Fruit fly (Drosophila melanogaster): ENCODE measurements around the gene MED28.

The MED28 gene

DNA sequence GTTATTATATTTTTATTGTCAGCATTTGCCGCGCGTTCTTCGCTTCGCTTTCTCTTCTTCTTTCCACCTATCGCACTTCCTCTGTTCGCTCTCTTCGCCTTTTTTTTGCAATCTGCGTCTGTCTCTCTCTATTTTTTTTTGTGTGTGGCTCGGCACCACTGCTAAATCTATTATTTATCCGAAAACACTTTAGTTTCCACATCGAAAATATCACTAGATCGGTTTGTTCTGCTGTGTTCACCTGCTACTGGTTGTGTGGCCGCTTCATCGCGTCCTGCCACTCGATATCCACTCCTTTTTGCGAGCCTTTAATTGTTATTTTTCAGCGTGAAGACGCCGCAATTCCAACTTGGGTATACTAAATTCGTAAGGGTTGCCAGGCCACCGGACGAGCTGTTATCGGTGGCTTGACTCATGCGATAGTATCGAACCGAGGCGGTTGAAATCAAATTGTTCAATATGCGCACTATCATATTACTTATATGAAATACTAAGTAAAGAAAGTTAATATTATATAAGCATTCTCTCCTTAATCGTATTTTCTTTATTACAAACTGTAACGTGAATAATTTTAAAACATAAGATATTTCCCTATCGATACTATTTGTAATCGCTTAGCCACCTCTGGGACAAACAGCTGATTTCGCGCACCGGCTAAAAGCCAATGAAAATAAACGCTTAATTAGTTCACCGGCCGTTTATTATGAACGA, 5.8 kb downstream of the MED28 start, which contains the start of the genes XNP, CG42488 and CG5116:
Gene XNP, minus strand, starts transcription at position 372 of the 711 bp plus-strand sequence.
Gene CG42488, plus strand, starts transcription at position 636 of the 711 bp plus-strand sequence.
Gene CG5116, plus strand, starts transcription at position 636 of the 711 bp plus-strand sequence.
- TF ChIP-seq toe (GFP tag; optimal IDR thresholded peaks at IDR 0.05) (no peak), Hr96 (GFP tag; optimal IDR thresholded peaks at IDR 0.05) (no peak), CG14711 (tag; optimal IDR thresholded peaks at IDR 0.05) (peak; percentile 99), cnc (optimal IDR thresholded peaks at IDR 0.05) (no peak), CG11617 (GFP tag; optimal IDR thresholded peaks at IDR 0.05) (peak; percentile 82), CG7101 (tag; optimal IDR thresholded peaks at IDR 0.05) (peak; percentile 67), Crg-1 (GFP tag; optimal IDR thresholded peaks at IDR 0.05) (peak; percentile 65), bab1 (GFP tag; optimal IDR thresholded peaks at IDR 0.05) (peak; percentile 81), ovo (GFP tag; optimal IDR thresholded peaks at IDR 0.05) (peak; percentile 70), tj (GFP tag; optimal IDR thresholded peaks at IDR 0.05) (peak; percentile 77), Mnt (GFP tag; optimal IDR thresholded peaks at IDR 0.05) (peak; percentile 81), kay (GFP tag; ENCODE audit: borderline replicate concordance) (no peak), Clk (GFP tag; optimal IDR thresholded peaks at IDR 0.05) (peak; percentile 33), CG7045 (GFP tag; optimal IDR thresholded peaks at IDR 0.05) (peak; percentile 42), CG12768 (GFP tag; optimal IDR thresholded peaks at IDR 0.05) (peak; percentile 51), pad (GFP tag; optimal IDR thresholded peaks at IDR 0.05) (peak; percentile 61), CG1620 (GFP tag; optimal IDR thresholded peaks at IDR 0.05) (peak; percentile 78), CG5204 (GFP tag; optimal IDR thresholded peaks at IDR 0.05) (no peak), cic (GFP tag; optimal IDR thresholded peaks at IDR 0.05) (peak; percentile 24), CG33017 (tag; optimal IDR thresholded peaks at IDR 0.05) (peak; percentile 15)

dm6 chr3R:25489116-25489515, 12.3 kb downstream of the MED28 start:
- TF ChIP-seq CG12768 (GFP tag; optimal IDR thresholded peaks at IDR 0.05) (peak; percentile 41), CG11617 (GFP tag; optimal IDR thresholded peaks at IDR 0.05) (no peak), CG1620 (GFP tag; optimal IDR thresholded peaks at IDR 0.05) (no peak), CG7101 (tag; optimal IDR thresholded peaks at IDR 0.05) (peak; percentile 49), Clk (GFP tag; optimal IDR thresholded peaks at IDR 0.05) (no peak), CG33017 (tag; optimal IDR thresholded peaks at IDR 0.05) (peak; percentile 67), bab1 (GFP tag; optimal IDR thresholded peaks at IDR 0.05) (peak; percentile 51), CG7045 (GFP tag; optimal IDR thresholded peaks at IDR 0.05) (peak; percentile 51), CG14711 (tag; optimal IDR thresholded peaks at IDR 0.05) (peak; percentile 59), cic (GFP tag; optimal IDR thresholded peaks at IDR 0.05) (peak; percentile 62), cnc (optimal IDR thresholded peaks at IDR 0.05) (no peak), Mnt (GFP tag; optimal IDR thresholded peaks at IDR 0.05) (peak; percentile 23), toe (GFP tag; optimal IDR thresholded peaks at IDR 0.05) (no peak), CG5204 (GFP tag; optimal IDR thresholded peaks at IDR 0.05) (no peak), Crg-1 (GFP tag; optimal IDR thresholded peaks at IDR 0.05) (no peak)

- TF ChIP-seq kay (GFP tag; ENCODE audit: borderline replicate concordance), result no peak
- TF ChIP-seq Hr96 (GFP tag; optimal IDR thresholded peaks at IDR 0.05), result no peak
- TF ChIP-seq tj (GFP tag; optimal IDR thresholded peaks at IDR 0.05), result no peak
- TF ChIP-seq Clk (GFP tag; optimal IDR thresholded peaks at IDR 0.05), result no peak
- no peak for TF ChIP-seq cic (GFP tag; optimal IDR thresholded peaks at IDR 0.05)
- TF ChIP-seq CG33017 (tag; optimal IDR thresholded peaks at IDR 0.05), result peak; percentile 3
- TF ChIP-seq Crg-1 (GFP tag; optimal IDR thresholded peaks at IDR 0.05), result no peak
- TF ChIP-seq CG11617 (GFP tag; optimal IDR thresholded peaks at IDR 0.05), result no peak
- no peak for TF ChIP-seq CG12768 (GFP tag; optimal IDR thresholded peaks at IDR 0.05)
- TF ChIP-seq CG7045 (GFP tag; optimal IDR thresholded peaks at IDR 0.05), result peak; percentile 14
Measured at dm6 chr3R:25489685-25490084, 12.9 kb downstream of the MED28 start.

- TF ChIP-seq tj (GFP tag; optimal IDR thresholded peaks at IDR 0.05), result no peak
- TF ChIP-seq Crg-1 (GFP tag; optimal IDR thresholded peaks at IDR 0.05), result no peak
- TF ChIP-seq CG7101 (tag; optimal IDR thresholded peaks at IDR 0.05), result no peak
- TF ChIP-seq CG5204 (GFP tag; optimal IDR thresholded peaks at IDR 0.05), result peak; percentile 17
- peak; percentile 16 for TF ChIP-seq toe (GFP tag; optimal IDR thresholded peaks at IDR 0.05)
- TF ChIP-seq cnc (optimal IDR thresholded peaks at IDR 0.05), result peak in 1 of 2 experiments; percentile 20
- TF ChIP-seq kay (GFP tag; ENCODE audit: borderline replicate concordance), result peak; percentile 98
- TF ChIP-seq CG1620 (GFP tag; optimal IDR thresholded peaks at IDR 0.05), result no peak
- TF ChIP-seq Hr96 (GFP tag; optimal IDR thresholded peaks at IDR 0.05), result no peak
- no peak for TF ChIP-seq CG33017 (tag; optimal IDR thresholded peaks at IDR 0.05)
- TF ChIP-seq Clk (GFP tag; optimal IDR thresholded peaks at IDR 0.05), result no peak
- TF ChIP-seq CG14711 (tag; optimal IDR thresholded peaks at IDR 0.05), result no peak
Measured at dm6 chr3R:25490375-25490774, 13.6 kb downstream of the MED28 start.

- TF ChIP-seq ovo (GFP tag; optimal IDR thresholded peaks at IDR 0.05) (peak; percentile 18), CG12768 (GFP tag; optimal IDR thresholded peaks at IDR 0.05) (peak; percentile 49), CG7045 (GFP tag; optimal IDR thresholded peaks at IDR 0.05) (peak; percentile 30), Crg-1 (GFP tag; optimal IDR thresholded peaks at IDR 0.05) (peak; percentile 46), CG1620 (GFP tag; optimal IDR thresholded peaks at IDR 0.05) (peak; percentile 63), CG7101 (tag; optimal IDR thresholded peaks at IDR 0.05) (peak; percentile 56), tj (GFP tag; optimal IDR thresholded peaks at IDR 0.05) (peak; percentile 100), toe (GFP tag; optimal IDR thresholded peaks at IDR 0.05) (peak; percentile 56), CG5204 (GFP tag; optimal IDR thresholded peaks at IDR 0.05) (peak; percentile 31), Clk (GFP tag; optimal IDR thresholded peaks at IDR 0.05) (peak; percentile 28), Mnt (GFP tag; optimal IDR thresholded peaks at IDR 0.05) (peak; percentile 25), pad (GFP tag; optimal IDR thresholded peaks at IDR 0.05) (peak; percentile 22), kay (GFP tag; ENCODE audit: borderline replicate concordance) (no peak), CG33017 (tag; optimal IDR thresholded peaks at IDR 0.05) (peak; percentile 34), CG14711 (tag; optimal IDR thresholded peaks at IDR 0.05) (peak; percentile 18), bab1 (GFP tag; optimal IDR thresholded peaks at IDR 0.05) (peak; percentile 69), Hr96 (GFP tag; optimal IDR thresholded peaks at IDR 0.05) (no peak), cic (GFP tag; optimal IDR thresholded peaks at IDR 0.05) (peak; percentile 5), cnc (optimal IDR thresholded peaks at IDR 0.05) (no peak), CG11617 (GFP tag; optimal IDR thresholded peaks at IDR 0.05) (peak; percentile 75)
Measured at dm6 chr3R:25490778-25491664, 14.2 kb downstream of the MED28 start, which contains the start of the genes Gnpat and CG5112. TSS of gene Gnpat (minus strand) at chr3R:25490936. TSS of gene CG5112 (plus strand) at chr3R:25491460.
